Worm (Caenorhabditis elegans) whole organism, late embryonic: ENCODE measurements around the gene nhr-202.

Experiments used
- C38D4.7 ChIP-seq: fragments of 200-800 bp; sonication (Bioruptor generic); optimal IDR thresholded peaks from 2 replicates; lab custom pipeline; 2018; ENCODE audit warnings: mild to moderate bottlenecking, missing genetic modification characterization, moderate library complexity, missing compliant biosample characterization
- K02D7.2 ChIP-seq: sonication (generic microtip); optimal IDR thresholded peaks from 2 replicates; lab custom pipeline; 2017; ENCODE audit warnings: mild to moderate bottlenecking, missing genetic modification characterization, missing compliant biosample characterization
- Y22D7AL.16 ChIP-seq: sonication (generic microtip); optimal IDR thresholded peaks from 2 replicates; lab custom pipeline; 2016; ENCODE audit warnings: missing genetic modification characterization, missing compliant biosample characterization
- ama-1 ChIP-seq: fragments of 150-350 bp; optimal IDR thresholded peaks from 2 replicates; lab custom pipeline; 2014
- ceh-14 ChIP-seq: sonication (generic microtip); optimal IDR thresholded peaks from 2 replicates; lab custom pipeline; 2016; ENCODE audit warnings: missing genotype, missing genetic modification characterization, missing compliant biosample characterization
- ceh-18 ChIP-seq: sonication (generic microtip); optimal IDR thresholded peaks from 2 replicates; lab custom pipeline; 2016; ENCODE audit warnings: missing genetic modification characterization, missing compliant biosample characterization
- ceh-2 ChIP-seq: sonication (generic microtip); optimal IDR thresholded peaks from 2 replicates; lab custom pipeline; 2016; ENCODE audit warnings: missing genotype, missing genetic modification characterization, missing compliant biosample characterization
- ceh-22 ChIP-seq: sonication (generic microtip); optimal IDR thresholded peaks from 2 replicates; lab custom pipeline; 2017; ENCODE audit warnings: missing biosample characterization, missing genetic modification characterization
- ceh-24 ChIP-seq: sonication (generic microtip); optimal IDR thresholded peaks from 2 replicates; lab custom pipeline; 2016; ENCODE audit warnings: mild to moderate bottlenecking, missing genetic modification characterization, missing compliant biosample characterization
- ceh-30 ChIP-seq: fragments of 150-350 bp; optimal IDR thresholded peaks from 2 replicates; lab custom pipeline; 2014; ENCODE audit warnings: missing biosample characterization, missing genetic modification characterization
- ceh-45 ChIP-seq: fragments of 200-800 bp; sonication (Bioruptor generic); IDR thresholded peaks from 2 replicates; pipeline ENCODE4 v1.3.6; 2022; ENCODE audit warnings: missing genetic modification reagents, missing genetic modification characterization, missing compliant biosample characterization
- ceh-6 ChIP-seq: fragments of 200-800 bp; sonication (Bioruptor generic); optimal IDR thresholded peaks from 2 replicates; lab custom pipeline; 2018; ENCODE audit warnings: mild to moderate bottlenecking, missing genetic modification characterization, missing compliant biosample characterization
- ceh-9 ChIP-seq: sonication (generic microtip); optimal IDR thresholded peaks from 2 replicates; lab custom pipeline; 2016; ENCODE audit warnings: mild to moderate bottlenecking, missing genetic modification characterization, inconsistent platforms, missing compliant biosample characterization
- elt-2 ChIP-seq: sonication (generic microtip); optimal IDR thresholded peaks from 2 replicates; lab custom pipeline; 2016; ENCODE audit warnings: missing genetic modification reagents, missing genetic modification characterization, missing compliant biosample characterization
- elt-4 ChIP-seq: sonication (generic microtip); optimal IDR thresholded peaks from 2 replicates; lab custom pipeline; 2016; ENCODE audit warnings: missing genetic modification characterization, missing compliant biosample characterization
- ets-4 ChIP-seq: sonication (generic microtip); optimal IDR thresholded peaks from 2 replicates; lab custom pipeline; 2016; ENCODE audit warnings: missing genetic modification characterization, missing compliant biosample characterization
- fkh-10 ChIP-seq: fragments of 150-350 bp; optimal IDR thresholded peaks from 2 replicates; lab custom pipeline; 2014; ENCODE audit warnings: missing biosample characterization, missing genetic modification reagents, missing genetic modification characterization
- gmeb-2 ChIP-seq: sonication (generic microtip); optimal IDR thresholded peaks from 2 replicates; lab custom pipeline; 2016; ENCODE audit warnings: missing genetic modification characterization, inconsistent platforms, missing compliant biosample characterization
- hlh-13 ChIP-seq: fragments of 200-800 bp; sonication (Bioruptor generic); optimal IDR thresholded peaks from 2 replicates; lab custom pipeline; 2018; ENCODE audit warnings: mild to moderate bottlenecking, missing genetic modification characterization, missing compliant biosample characterization
- hlh-15 ChIP-seq: sonication (generic microtip); optimal IDR thresholded peaks from 2 replicates; lab custom pipeline; 2016; ENCODE audit warnings: missing genetic modification characterization, missing compliant biosample characterization
- hlh-30 ChIP-seq: sonication (generic microtip); optimal IDR thresholded peaks from 2 replicates; lab custom pipeline; 2017; ENCODE audit warnings: antibody characterized with exemption, missing genetic modification characterization, missing compliant biosample characterization; ENCODE audit not compliant: insufficient read depth
- hlh-6 ChIP-seq: sonication (generic microtip); optimal IDR thresholded peaks from 2 replicates; lab custom pipeline; 2016; ENCODE audit warnings: missing genotype, missing genetic modification characterization, missing compliant biosample characterization
- lim-6 ChIP-seq: sonication (generic microtip); optimal IDR thresholded peaks from 2 replicates; lab custom pipeline; 2016; ENCODE audit warnings: missing genetic modification characterization, missing compliant biosample characterization
- nfya-1 ChIP-seq: sonication (generic microtip); optimal IDR thresholded peaks from 2 replicates; lab custom pipeline; 2017; ENCODE audit warnings: missing genetic modification characterization, mild to moderate bottlenecking, missing compliant biosample characterization, antibody characterized with exemption, moderate library complexity
- nhr-232 ChIP-seq: sonication (generic microtip); optimal IDR thresholded peaks from 2 replicates; lab custom pipeline; 2016; ENCODE audit warnings: missing genetic modification characterization, missing compliant biosample characterization
- pax-1 ChIP-seq: fragments of 150-350 bp; optimal IDR thresholded peaks from 2 replicates; lab custom pipeline; 2014; ENCODE audit warnings: missing biosample characterization, missing genetic modification characterization
- pha-4 ChIP-seq: fragments of 150-350 bp; optimal IDR thresholded peaks from 2 replicates; lab custom pipeline; 2018; ENCODE audit warnings: missing biosample characterization, missing genetic modification reagents, missing genetic modification characterization
- pqm-1 ChIP-seq: sonication (generic microtip); optimal IDR thresholded peaks from 2 replicates; lab custom pipeline; 2016; ENCODE audit warnings: missing genetic modification characterization, missing compliant biosample characterization
- pros-1 ChIP-seq: fragments of 150-350 bp; optimal IDR thresholded peaks from 2 replicates; lab custom pipeline; 2014; ENCODE audit warnings: missing biosample characterization, missing genetic modification reagents, missing genetic modification characterization
- sdc-2 ChIP-seq: sonication (generic microtip); optimal IDR thresholded peaks from 2 replicates; lab custom pipeline; 2016; ENCODE audit warnings: missing genotype, missing genetic modification characterization, missing compliant biosample characterization
- ttx-3 ChIP-seq: sonication (generic microtip); optimal IDR thresholded peaks from 2 replicates; lab custom pipeline; 2016; ENCODE audit warnings: missing genetic modification reagents, missing genetic modification characterization, missing compliant biosample characterization
- unc-3 ChIP-seq, 2 experiments: fragments of 200-800 bp in 1 of 2; sonication (Bioruptor generic) in 1 of 2; sonication (generic microtip) in 1 of 2; conservative IDR thresholded peaks in 1 of 2; optimal IDR thresholded peaks in 1 of 2; 2 replicates each; pipeline versions ENCODE4 v1.3.6 to Lab custom; 2016 to 2022; ENCODE audit warnings: missing compliant biosample characterization in 2 of 2, missing genetic modification characterization in 2 of 2, missing genetic modification reagents in 1 of 2
- unc-42 ChIP-seq: sonication (generic microtip); optimal IDR thresholded peaks from 2 replicates; lab custom pipeline; 2016; ENCODE audit warnings: missing genotype, missing genetic modification characterization, missing compliant biosample characterization
- unc-86 ChIP-seq: sonication (generic microtip); optimal IDR thresholded peaks from 2 replicates; lab custom pipeline; 2016; ENCODE audit warnings: missing genetic modification characterization, missing compliant biosample characterization
- ztf-16 ChIP-seq: sonication (generic microtip); optimal IDR thresholded peaks from 2 replicates; lab custom pipeline; 2017; ENCODE audit warnings: missing genetic modification characterization, missing compliant biosample characterization

nhr-202 gene

DNA sequence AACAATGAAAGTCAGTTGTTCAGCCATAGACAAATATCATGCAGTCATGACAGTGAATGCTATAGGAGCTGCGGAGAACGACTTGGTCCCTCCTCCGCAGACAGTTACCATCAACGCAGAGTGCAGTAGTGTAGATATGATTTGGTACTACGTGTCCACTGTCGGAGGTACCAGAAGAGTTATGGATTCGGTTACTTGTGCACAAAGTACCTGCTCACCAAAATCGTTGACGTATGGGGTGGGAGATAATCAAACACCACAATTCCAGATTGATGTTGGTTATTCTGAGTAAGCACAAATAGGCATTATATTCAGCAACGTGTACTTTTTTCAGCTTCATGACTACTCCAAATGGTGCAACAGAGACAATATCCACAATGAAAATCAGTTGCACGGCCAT is 29.4 kb upstream of the nhr-202 start:
- TF ChIP-seq elt-2 (tag; lab: Kevin White, UChicago) (no peak), nfya-1 (no peak), pqm-1 (tag; lab: Kevin White, UChicago) (no peak), fkh-10 (GFP tag; lab: Kevin White, UChicago) (no peak), C38D4.7 (GFP tag; lab: Kevin White, UChicago) (no peak), hlh-15 (no peak), ttx-3 (no peak), ets-4 (tag; lab: Kevin White, UChicago) (no peak), ceh-6 (GFP tag; lab: Kevin White, UChicago) (no peak), unc-3 (GFP tag; conservative IDR thresholded peaks at IDR 0.05; lab: Robert Waterston, UW) (no peak), unc-3 (tag; optimal IDR thresholded peaks at IDR 0.05; lab: Kevin White, UChicago) (no peak), K02D7.2 (tag; lab: Kevin White, UChicago) (no peak)
- TF ChIP-seq, all 69 proteins: peak for 0

ce11 chrV:433898-434297 is 28.5 kb upstream of the nhr-202 start, which contains the start of gene B0554.2:
TSS of gene B0554.2 (plus strand) at chrV:434198.
- TF ChIP-seq pros-1 (tag; lab: Kevin White, UChicago) (no peak), ceh-14 (no peak), pha-4 (tag; lab: Kevin White, UChicago) (no peak), ceh-9 (tag; lab: Kevin White, UChicago) (no peak), ets-4 (tag; lab: Kevin White, UChicago) (no peak), unc-86 (no peak), ceh-45 (GFP tag; lab: Robert Waterston, UW) (no peak), elt-2 (tag; lab: Kevin White, UChicago) (no peak), ceh-6 (GFP tag; lab: Kevin White, UChicago) (no peak), hlh-13 (GFP tag; lab: Kevin White, UChicago) (no peak), ceh-18 (tag; lab: Kevin White, UChicago) (no peak), ttx-3 (no peak), sdc-2 (tag; lab: Kevin White, UChicago) (no peak), hlh-6 (tag; lab: Kevin White, UChicago) (no peak), ama-1 (lab: Kevin White, UChicago) (no peak)
- TF ChIP-seq, all 69 proteins: peak for 0

DNA sequence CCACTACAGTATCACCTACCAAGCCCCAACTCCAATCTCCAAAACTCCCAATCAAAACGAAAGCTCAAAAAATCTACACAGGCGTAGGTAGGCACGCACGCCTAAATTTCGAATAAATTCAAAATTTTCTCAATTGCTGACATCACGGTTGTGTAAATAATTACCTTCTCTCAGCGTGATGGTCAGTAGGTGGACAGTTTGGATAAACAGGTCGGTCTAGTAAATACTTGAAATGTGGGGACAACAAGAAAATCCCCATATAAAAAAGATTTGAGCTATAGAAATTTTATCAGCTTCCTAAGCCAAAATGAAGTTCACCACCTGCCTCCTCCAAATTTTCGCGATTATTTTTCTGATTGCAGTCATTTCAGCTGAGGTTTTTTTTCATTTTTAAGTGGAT is 24.3 kb upstream of the nhr-202 start, which contains the start of gene B0554.1:
Gene B0554.1, plus strand, starts transcription at position 301 of the 400 bp plus-strand sequence.
- TF ChIP-seq elt-4 (tag; lab: Kevin White, UChicago) (no peak), nhr-232 (tag; lab: Kevin White, UChicago) (no peak), ceh-2 (tag; lab: Kevin White, UChicago) (no peak), ceh-24 (tag; lab: Kevin White, UChicago) (no peak), Y22D7AL.16 (tag; lab: Kevin White, UChicago) (no peak), ztf-16 (tag; lab: Kevin White, UChicago) (no peak), hlh-30 (tag; lab: Kevin White, UChicago) (no peak), hlh-13 (GFP tag; lab: Kevin White, UChicago) (no peak)

ce11 chrV:439183-439749 is 23.1 kb upstream of the nhr-202 start:
- TF ChIP-seq pax-1 (no peak), ceh-2 (tag; lab: Kevin White, UChicago) (no peak), ceh-22 (tag; lab: Kevin White, UChicago) (no peak), ceh-30 (tag; lab: Kevin White, UChicago) (no peak), ets-4 (tag; lab: Kevin White, UChicago) (no peak), ama-1 (lab: Kevin White, UChicago) (no peak), hlh-13 (GFP tag; lab: Kevin White, UChicago) (no peak), unc-42 (tag; lab: Kevin White, UChicago) (no peak), hlh-6 (tag; lab: Kevin White, UChicago) (no peak), gmeb-2 (tag; lab: Kevin White, UChicago) (no peak), Y22D7AL.16 (tag; lab: Kevin White, UChicago) (no peak), lim-6 (no peak)
